Worm (Caenorhabditis elegans) whole organism, late embryonic: ENCODE results near the gene clec-216.

Source experiments
- K02D7.2 ChIP-seq: sonication (generic microtip); optimal IDR thresholded peaks from 2 replicates; lab custom pipeline; 2017; ENCODE audit warnings: mild to moderate bottlenecking, missing genetic modification characterization, missing compliant biosample characterization
- T23F11.4 ChIP-seq: fragments of 200-800 bp; sonication (Bioruptor generic); optimal IDR thresholded peaks from 2 replicates; lab custom pipeline; 2018; ENCODE audit warnings: mild to moderate bottlenecking, missing genetic modification characterization, missing compliant biosample characterization
- Y22D7AL.16 ChIP-seq: sonication (generic microtip); optimal IDR thresholded peaks from 2 replicates; lab custom pipeline; 2016; ENCODE audit warnings: missing genetic modification characterization, missing compliant biosample characterization
- ahr-1 ChIP-seq: sonication (generic microtip); optimal IDR thresholded peaks from 2 replicates; lab custom pipeline; 2016; ENCODE audit warnings: missing genetic modification characterization, missing compliant biosample characterization
- ceh-18 ChIP-seq: sonication (generic microtip); optimal IDR thresholded peaks from 2 replicates; lab custom pipeline; 2016; ENCODE audit warnings: missing genetic modification characterization, missing compliant biosample characterization
- ceh-19 ChIP-seq: fragments of 200-800 bp; sonication (Bioruptor generic); optimal IDR thresholded peaks from 2 replicates; lab custom pipeline; 2018; ENCODE audit warnings: mild to moderate bottlenecking, missing genetic modification characterization, missing compliant biosample characterization
- ceh-2 ChIP-seq: sonication (generic microtip); optimal IDR thresholded peaks from 2 replicates; lab custom pipeline; 2016; ENCODE audit warnings: missing genotype, missing genetic modification characterization, missing compliant biosample characterization
- ceh-22 ChIP-seq: sonication (generic microtip); optimal IDR thresholded peaks from 2 replicates; lab custom pipeline; 2017; ENCODE audit warnings: missing biosample characterization, missing genetic modification characterization
- ceh-30 ChIP-seq: fragments of 150-350 bp; optimal IDR thresholded peaks from 2 replicates; lab custom pipeline; 2014; ENCODE audit warnings: missing biosample characterization, missing genetic modification characterization
- ceh-31 ChIP-seq: sonication (generic microtip); optimal IDR thresholded peaks from 2 replicates; lab custom pipeline; 2016; ENCODE audit warnings: missing genetic modification characterization, missing compliant biosample characterization
- ceh-34 ChIP-seq: sonication (generic microtip); optimal IDR thresholded peaks from 2 replicates; lab custom pipeline; 2016; ENCODE audit warnings: mild to moderate bottlenecking, missing genetic modification characterization, missing compliant biosample characterization
- ceh-6 ChIP-seq: fragments of 200-800 bp; sonication (Bioruptor generic); optimal IDR thresholded peaks from 2 replicates; lab custom pipeline; 2018; ENCODE audit warnings: mild to moderate bottlenecking, missing genetic modification characterization, missing compliant biosample characterization
- dmd-4 ChIP-seq: sonication (generic microtip); optimal IDR thresholded peaks from 2 replicates; lab custom pipeline; 2016; ENCODE audit warnings: borderline replicate concordance, missing genetic modification characterization, missing compliant biosample characterization
- elt-2 ChIP-seq: sonication (generic microtip); optimal IDR thresholded peaks from 2 replicates; lab custom pipeline; 2016; ENCODE audit warnings: missing genetic modification reagents, missing genetic modification characterization, missing compliant biosample characterization
- elt-4 ChIP-seq: sonication (generic microtip); optimal IDR thresholded peaks from 2 replicates; lab custom pipeline; 2016; ENCODE audit warnings: missing genetic modification characterization, missing compliant biosample characterization
- ets-4 ChIP-seq: sonication (generic microtip); optimal IDR thresholded peaks from 2 replicates; lab custom pipeline; 2016; ENCODE audit warnings: missing genetic modification characterization, missing compliant biosample characterization
- eyg-1 ChIP-seq: sonication (generic microtip); optimal IDR thresholded peaks from 2 replicates; lab custom pipeline; 2016; ENCODE audit warnings: missing genotype, missing genetic modification characterization, missing compliant biosample characterization
- fax-1 ChIP-seq: sonication (generic microtip); optimal IDR thresholded peaks from 2 replicates; lab custom pipeline; 2016; ENCODE audit warnings: missing genotype, missing genetic modification characterization, missing compliant biosample characterization
- fkh-6 ChIP-seq: sonication (generic microtip); optimal IDR thresholded peaks from 2 replicates; lab custom pipeline; 2016; ENCODE audit warnings: missing genetic modification characterization, missing compliant biosample characterization
- hlh-13 ChIP-seq: fragments of 200-800 bp; sonication (Bioruptor generic); optimal IDR thresholded peaks from 2 replicates; lab custom pipeline; 2018; ENCODE audit warnings: mild to moderate bottlenecking, missing genetic modification characterization, missing compliant biosample characterization
- hlh-6 ChIP-seq: sonication (generic microtip); optimal IDR thresholded peaks from 2 replicates; lab custom pipeline; 2016; ENCODE audit warnings: missing genotype, missing genetic modification characterization, missing compliant biosample characterization
- lin-11 ChIP-seq: fragments of 200-800 bp; sonication (Bioruptor generic); optimal IDR thresholded peaks from 2 replicates; lab custom pipeline; 2018; ENCODE audit warnings: mild to moderate bottlenecking, missing genetic modification characterization, missing compliant biosample characterization
- madf-2 ChIP-seq: sonication (generic microtip); optimal IDR thresholded peaks from 2 replicates; lab custom pipeline; 2017; ENCODE audit warnings: missing genetic modification characterization, missing compliant biosample characterization
- mec-3 ChIP-seq: sonication (generic microtip); optimal IDR thresholded peaks from 2 replicates; lab custom pipeline; 2016; ENCODE audit warnings: borderline replicate concordance, missing genetic modification characterization, missing compliant biosample characterization
- nfya-1 ChIP-seq: sonication (generic microtip); optimal IDR thresholded peaks from 2 replicates; lab custom pipeline; 2017; ENCODE audit warnings: missing genetic modification characterization, mild to moderate bottlenecking, missing compliant biosample characterization, antibody characterized with exemption, moderate library complexity
- npax-4 ChIP-seq: sonication (generic microtip); optimal IDR thresholded peaks from 2 replicates; lab custom pipeline; 2016; ENCODE audit warnings: missing genetic modification characterization, missing compliant biosample characterization
- pax-1 ChIP-seq: fragments of 150-350 bp; optimal IDR thresholded peaks from 2 replicates; lab custom pipeline; 2014; ENCODE audit warnings: missing biosample characterization, missing genetic modification characterization
- pha-2 ChIP-seq: sonication (generic microtip); optimal IDR thresholded peaks from 2 replicates; lab custom pipeline; 2017; ENCODE audit warnings: mild to moderate bottlenecking, missing genetic modification characterization, missing compliant biosample characterization
- pha-4 ChIP-seq: fragments of 150-350 bp; optimal IDR thresholded peaks from 2 replicates; lab custom pipeline; 2018; ENCODE audit warnings: missing biosample characterization, missing genetic modification reagents, missing genetic modification characterization
- pqm-1 ChIP-seq: sonication (generic microtip); optimal IDR thresholded peaks from 2 replicates; lab custom pipeline; 2016; ENCODE audit warnings: missing genetic modification characterization, missing compliant biosample characterization
- ref-2 ChIP-seq: sonication (generic microtip); optimal IDR thresholded peaks from 2 replicates; lab custom pipeline; 2016; ENCODE audit warnings: missing genetic modification characterization, missing compliant biosample characterization
- sdc-2 ChIP-seq: sonication (generic microtip); optimal IDR thresholded peaks from 2 replicates; lab custom pipeline; 2016; ENCODE audit warnings: missing genotype, missing genetic modification characterization, missing compliant biosample characterization
- sox-2 ChIP-seq: fragments of 200-800 bp; sonication (Bioruptor generic); IDR thresholded peaks from 2 replicates; pipeline ENCODE4 v1.3.6; 2022; ENCODE audit warnings: missing genetic modification reagents, missing genetic modification characterization, missing compliant biosample characterization
- tbx-2 ChIP-seq: sonication (generic microtip); optimal IDR thresholded peaks from 2 replicates; lab custom pipeline; 2016; ENCODE audit warnings: missing genetic modification characterization, missing compliant biosample characterization
- ttx-3 ChIP-seq: sonication (generic microtip); optimal IDR thresholded peaks from 2 replicates; lab custom pipeline; 2016; ENCODE audit warnings: missing genetic modification reagents, missing genetic modification characterization, missing compliant biosample characterization
- unc-42 ChIP-seq: sonication (generic microtip); optimal IDR thresholded peaks from 2 replicates; lab custom pipeline; 2016; ENCODE audit warnings: missing genotype, missing genetic modification characterization, missing compliant biosample characterization
- zip-5 ChIP-seq: sonication (generic microtip); optimal IDR thresholded peaks from 2 replicates; lab custom pipeline; 2016; ENCODE audit warnings: missing genetic modification characterization, missing compliant biosample characterization

clec-216 gene

DNA sequence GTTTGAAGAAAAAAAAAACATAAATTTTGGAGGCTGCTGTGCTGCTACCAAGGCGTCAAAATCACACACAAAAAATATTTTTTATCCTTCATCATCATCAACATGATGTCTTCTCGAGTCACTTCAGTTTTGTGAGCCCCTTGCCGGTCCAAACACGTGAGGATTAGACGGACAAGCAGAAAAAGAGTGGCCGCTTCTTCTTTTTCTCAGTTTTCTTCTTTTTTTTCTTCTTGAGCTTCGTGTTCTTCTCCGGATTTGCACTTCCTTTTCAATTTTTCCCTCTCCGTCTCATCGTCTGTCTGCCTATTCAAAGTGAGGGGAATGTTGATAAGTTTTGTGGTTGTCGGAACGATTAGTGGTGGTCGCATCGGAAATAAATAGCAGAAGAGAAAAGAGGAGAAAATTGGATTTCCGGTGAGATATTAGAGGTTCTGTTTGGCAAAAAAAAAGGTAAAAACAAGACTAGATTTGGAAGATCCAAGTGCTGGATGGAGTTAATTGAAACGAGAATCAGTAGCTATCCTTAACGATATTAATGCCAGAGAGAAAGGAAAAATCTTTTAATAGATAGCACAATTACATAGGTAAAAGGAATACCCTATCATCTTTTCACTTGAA, 27.7 kb upstream of the clec-216 start:
- TF ChIP-seq unc-42 (tag; lab: Kevin White, UChicago) (peak; percentile 62), K02D7.2 (no peak)

DNA sequence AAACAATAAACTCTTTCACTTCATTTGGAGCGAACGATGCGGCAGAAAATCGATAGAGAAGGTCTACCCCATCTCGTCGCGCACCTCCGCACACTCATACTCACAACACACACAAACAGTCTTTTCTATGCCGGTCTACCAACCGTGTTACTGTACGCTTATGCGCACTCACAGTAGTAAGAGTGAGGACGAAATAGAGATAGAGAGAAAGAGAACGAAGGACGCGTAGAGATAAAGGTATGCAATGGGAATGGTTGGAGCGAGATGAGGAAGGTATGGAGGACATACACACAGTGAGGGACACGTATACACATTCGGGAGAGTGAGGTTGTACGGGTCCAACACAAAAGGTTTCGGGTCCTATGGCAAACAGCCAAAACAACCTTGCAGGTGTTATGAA, 26.0 kb upstream of the clec-216 start:
- peak; percentile 52 for TF ChIP-seq T23F11.4 (GFP tag; lab: Kevin White, UChicago)
- TF ChIP-seq ceh-31 (tag; lab: Kevin White, UChicago), result peak; percentile 39
- no peak for TF ChIP-seq fax-1 (tag; lab: Kevin White, UChicago)
- TF ChIP-seq hlh-6 (tag; lab: Kevin White, UChicago), result peak; percentile 28
- peak; percentile 15 for TF ChIP-seq sdc-2 (tag; lab: Kevin White, UChicago)
- TF ChIP-seq elt-2, result peak; percentile 12
- TF ChIP-seq ttx-3 (tag; lab: Kevin White, UChicago), result no peak
- TF ChIP-seq ceh-34, result peak; percentile 14
- no peak for TF ChIP-seq zip-5 (tag; lab: Kevin White, UChicago)
- TF ChIP-seq tbx-2, result peak; percentile 37
- TF ChIP-seq elt-4 (tag; lab: Kevin White, UChicago), result no peak
- TF ChIP-seq ceh-6 (GFP tag; lab: Kevin White, UChicago), result no peak
- TF ChIP-seq ceh-18 (tag; lab: Kevin White, UChicago), result peak; percentile 11
- TF ChIP-seq nfya-1 (tag; lab: Kevin White, UChicago), result peak; percentile 48
- TF ChIP-seq ceh-2 (tag; lab: Kevin White, UChicago), result peak; percentile 15
- peak; percentile 69 for TF ChIP-seq ref-2
- peak; percentile 26 for TF ChIP-seq madf-2
- TF ChIP-seq ceh-30 (tag; lab: Kevin White, UChicago), result no peak
- TF ChIP-seq ceh-19 (GFP tag; lab: Kevin White, UChicago), result no peak

DNA sequence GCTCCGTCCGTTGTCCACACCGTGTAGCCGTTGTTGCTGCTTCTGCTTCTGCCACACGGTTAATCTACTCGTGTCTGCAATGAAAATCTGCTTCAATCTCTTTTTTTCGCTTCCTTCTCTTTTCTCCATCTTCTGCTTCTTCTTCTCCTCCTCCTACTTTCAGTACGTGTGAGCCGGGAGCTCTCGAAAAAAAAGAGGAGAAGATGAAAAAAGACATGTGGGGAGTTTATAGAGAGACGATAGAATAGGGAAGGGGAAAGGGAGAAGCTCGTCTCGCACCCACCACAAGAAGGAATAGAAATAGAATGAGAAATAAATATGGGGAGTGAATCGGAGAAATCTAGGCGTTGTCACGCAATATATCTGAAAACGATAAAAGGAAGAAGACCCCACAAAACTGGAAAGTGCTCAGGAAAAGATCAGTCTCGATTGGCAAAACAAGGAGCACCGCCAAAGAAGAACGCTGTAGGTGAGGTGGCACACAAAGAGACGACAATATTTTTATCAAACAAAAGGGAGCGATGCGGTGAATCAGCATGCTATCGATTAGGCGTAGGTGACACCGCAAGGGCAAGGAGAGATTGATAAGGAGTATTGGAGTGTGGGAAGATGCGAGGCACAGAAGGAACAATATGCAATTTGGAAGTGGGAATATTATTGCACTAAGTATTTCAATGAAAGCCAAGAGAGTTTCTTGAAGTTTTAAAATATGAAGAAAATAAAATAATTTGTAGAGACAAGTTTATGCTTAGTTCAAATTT, 25.1 kb upstream of the clec-216 start, which contains the start of gene let-413:
Gene let-413 (minus strand): TSS at position 76 of the 761 bp plus-strand sequence.
- TF ChIP-seq pha-4 (tag; lab: Kevin White, UChicago) (no peak), lin-11 (tag; lab: Kevin White, UChicago) (no peak), ahr-1 (tag; lab: Kevin White, UChicago) (no peak), unc-42 (tag; lab: Kevin White, UChicago) (peak; percentile 20), pax-1 (tag; lab: Kevin White, UChicago) (no peak), pqm-1 (tag; lab: Kevin White, UChicago) (peak; percentile 1), ceh-18 (tag; lab: Kevin White, UChicago) (no peak), ets-4 (tag; lab: Kevin White, UChicago) (no peak), pha-2 (tag; lab: Kevin White, UChicago) (no peak), mec-3 (tag; lab: Kevin White, UChicago) (no peak), ceh-2 (tag; lab: Kevin White, UChicago) (no peak), fkh-6 (tag; lab: Kevin White, UChicago) (no peak), dmd-4 (peak; percentile 26), Y22D7AL.16 (tag; lab: Kevin White, UChicago) (no peak), ceh-22 (tag; lab: Kevin White, UChicago) (no peak), elt-2 (peak; percentile 56), npax-4 (tag; lab: Kevin White, UChicago) (no peak), hlh-13 (GFP tag; lab: Kevin White, UChicago) (no peak), sox-2 (GFP tag; lab: Robert Waterston, UW) (no peak), madf-2 (no peak), nfya-1 (tag; lab: Kevin White, UChicago) (no peak), eyg-1 (tag; lab: Kevin White, UChicago) (no peak)
- TF ChIP-seq, all 69 proteins: peak for 4
